Worm (Caenorhabditis elegans) whole organism, young adult: Measurements from ENCODE around the gene smr-1.

Experiments
- B0035.1 ChIP-seq: sonication (generic microtip); optimal IDR thresholded peaks from 2 replicates; lab custom pipeline; 2016; ENCODE audit warnings: missing genetic modification characterization, mild to moderate bottlenecking, missing compliant biosample characterization, missing genotype, missing genetic modification reagents
- B0336.3 ChIP-seq: fragments of 200-800 bp; sonication (Bioruptor generic); IDR thresholded peaks from 2 replicates; pipeline ENCODE4 v1.3.6; 2022; ENCODE audit warnings: missing genetic modification characterization, missing compliant biosample characterization
- C06A6.2 ChIP-seq: fragments of 200-800 bp; sonication (Bioruptor generic); conservative IDR thresholded peaks from 2 replicates; pipeline ENCODE4 v1.3.6; 2022; ENCODE audit warnings: missing genetic modification characterization, missing compliant biosample characterization
- F23B12.7 ChIP-seq: sonication (generic microtip); optimal IDR thresholded peaks from 2 replicates; lab custom pipeline; 2017; ENCODE audit warnings: missing genetic modification characterization, mild to moderate bottlenecking, missing compliant biosample characterization, antibody characterized with exemption, moderate library complexity; ENCODE audit not compliant: insufficient read depth
- F49E8.2 ChIP-seq: sonication (generic microtip); optimal IDR thresholded peaks from 3 replicates; lab custom pipeline; 2017; ENCODE audit warnings: missing genetic modification characterization, mild to moderate bottlenecking, missing compliant biosample characterization, antibody characterized with exemption, moderate library complexity; ENCODE audit not compliant: insufficient read depth
- F52B5.7 ChIP-seq: sonication (generic microtip); optimal IDR thresholded peaks from 2 replicates; lab custom pipeline; 2016; ENCODE audit warnings: mild to moderate bottlenecking, missing genetic modification characterization, missing compliant biosample characterization
- T07F8.4 ChIP-seq: sonication (generic microtip); optimal IDR thresholded peaks from 2 replicates; lab custom pipeline; 2016; ENCODE audit warnings: mild to moderate bottlenecking, missing genetic modification characterization, moderate library complexity, missing compliant biosample characterization
- Y53G8AR.9 ChIP-seq: fragments of 200-800 bp; sonication (Bioruptor generic); conservative IDR thresholded peaks from 2 replicates; pipeline ENCODE4 v1.3.6; 2022; ENCODE audit warnings: missing genetic modification reagents, missing genetic modification characterization, missing compliant biosample characterization
- athp-1 ChIP-seq: sonication (generic microtip); optimal IDR thresholded peaks from 2 replicates; lab custom pipeline; 2017; ENCODE audit warnings: mild to moderate bottlenecking, missing genetic modification characterization, missing compliant biosample characterization
- attf-3 ChIP-seq: fragments of 200-800 bp; sonication (Bioruptor generic); conservative IDR thresholded peaks from 2 replicates; pipeline ENCODE4 v1.3.6; 2022; ENCODE audit warnings: missing genetic modification reagents, missing genetic modification characterization, missing compliant biosample characterization
- attf-5 ChIP-seq: fragments of 200-800 bp; sonication (Bioruptor generic); optimal IDR thresholded peaks from 2 replicates; lab custom pipeline; 2018; ENCODE audit warnings: mild to moderate bottlenecking, missing genetic modification characterization, missing compliant biosample characterization
- attf-6 ChIP-seq: fragments of 200-800 bp; sonication (Bioruptor generic); IDR thresholded peaks from 2 replicates; pipeline ENCODE4 v1.3.6; 2022; ENCODE audit warnings: missing genetic modification reagents, missing genetic modification characterization, missing compliant biosample characterization
- bed-1 ChIP-seq: fragments of 200-800 bp; sonication (Bioruptor generic); IDR thresholded peaks from 2 replicates; pipeline ENCODE4 v1.3.6; 2022; ENCODE audit warnings: missing genetic modification reagents, missing genetic modification characterization, missing compliant biosample characterization
- bed-2 ChIP-seq: fragments of 200-800 bp; sonication (Bioruptor generic); IDR thresholded peaks from 2 replicates; pipeline ENCODE4 v1.3.6; 2022; ENCODE audit warnings: missing genetic modification reagents, missing genetic modification characterization, missing compliant biosample characterization
- ceh-40 ChIP-seq: fragments of 200-800 bp; sonication (Bioruptor generic); IDR thresholded peaks from 2 replicates; pipeline ENCODE4 v1.3.6; 2022; ENCODE audit warnings: missing genetic modification characterization, missing compliant biosample characterization
- ceh-79 ChIP-seq: sonication (generic microtip); optimal IDR thresholded peaks from 2 replicates; lab custom pipeline; 2017; ENCODE audit warnings: mild to moderate bottlenecking, missing genetic modification characterization, missing compliant biosample characterization
- ceh-91 ChIP-seq: fragments of 200-800 bp; sonication (Bioruptor generic); IDR thresholded peaks from 2 replicates; pipeline ENCODE4 v1.3.6; 2022; ENCODE audit warnings: missing genetic modification reagents, missing genetic modification characterization, missing compliant biosample characterization
- chd-7 ChIP-seq: sonication (generic microtip); optimal IDR thresholded peaks from 2 replicates; lab custom pipeline; 2016; ENCODE audit warnings: mild to moderate bottlenecking, missing genetic modification characterization, moderate library complexity, missing compliant biosample characterization
- dpff-1 ChIP-seq: sonication (generic microtip); optimal IDR thresholded peaks from 2 replicates; lab custom pipeline; 2017; ENCODE audit warnings: mild to moderate bottlenecking, missing genetic modification characterization, missing compliant biosample characterization
- efl-1 ChIP-seq: fragments of 150-350 bp; optimal IDR thresholded peaks from 2 replicates; lab custom pipeline; 2014; ENCODE audit warnings: missing biosample characterization, missing genetic modification reagents, missing genetic modification characterization
- egl-18 ChIP-seq: fragments of 200-800 bp; sonication (Bioruptor generic); IDR thresholded peaks from 2 replicates; pipeline ENCODE4 v1.3.6; 2022; ENCODE audit warnings: missing genetic modification reagents, missing genetic modification characterization, missing compliant biosample characterization
- egrh-3 ChIP-seq: fragments of 200-800 bp; sonication (Bioruptor generic); IDR thresholded peaks from 2 replicates; pipeline ENCODE4 v1.3.6; 2022; ENCODE audit warnings: missing genetic modification reagents, missing genetic modification characterization, missing compliant biosample characterization
- ets-4 ChIP-seq: fragments of 200-800 bp; sonication (Bioruptor generic); optimal IDR thresholded peaks from 2 replicates; lab custom pipeline; 2018; ENCODE audit warnings: mild to moderate bottlenecking, missing genetic modification characterization, missing compliant biosample characterization
- gei-17 ChIP-seq: fragments of 200-800 bp; sonication (Bioruptor generic); optimal IDR thresholded peaks from 2 replicates; lab custom pipeline; 2018; ENCODE audit warnings: mild to moderate bottlenecking, missing genetic modification characterization, missing compliant biosample characterization
- hmg-20 ChIP-seq: fragments of 200-800 bp; sonication (Bioruptor generic); IDR thresholded peaks from 2 replicates; pipeline ENCODE4 v1.3.6; 2022; ENCODE audit warnings: missing genetic modification reagents, missing genetic modification characterization, missing compliant biosample characterization
- let-526 ChIP-seq: fragments of 200-800 bp; sonication (Bioruptor generic); IDR thresholded peaks from 2 replicates; pipeline ENCODE4 v1.3.6; 2022; ENCODE audit warnings: missing genetic modification reagents, missing genetic modification characterization, missing compliant biosample characterization
- let-607 ChIP-seq, 2 experiments: fragments of 200-800 bp in 1 of 2; sonication (Bioruptor generic) in 1 of 2; sonication (generic microtip) in 1 of 2; optimal IDR thresholded peaks; 2 replicates each; lab custom pipeline; 2016 to 2018; ENCODE audit warnings: mild to moderate bottlenecking in 2 of 2, missing compliant biosample characterization in 2 of 2, missing genetic modification characterization in 2 of 2, moderate library complexity in 2 of 2, missing genotype in 1 of 2
- lsy-27 ChIP-seq: sonication (generic microtip); optimal IDR thresholded peaks from 2 replicates; lab custom pipeline; 2017; ENCODE audit warnings: missing genetic modification characterization, mild to moderate bottlenecking, missing compliant biosample characterization, antibody characterized with exemption, missing genotype, borderline replicate concordance; ENCODE audit not compliant: insufficient read depth
- mcd-1 ChIP-seq: fragments of 200-800 bp; sonication (Bioruptor generic); IDR thresholded peaks from 2 replicates; pipeline ENCODE4 v1.3.6; 2022; ENCODE audit warnings: missing genetic modification reagents, missing genetic modification characterization, missing compliant biosample characterization
- mxl-1 ChIP-seq: sonication (generic microtip); optimal IDR thresholded peaks from 2 replicates; lab custom pipeline; 2016; ENCODE audit warnings: missing genetic modification characterization, missing compliant biosample characterization
- nfya-1 ChIP-seq: sonication (generic microtip); optimal IDR thresholded peaks from 2 replicates; lab custom pipeline; 2017; ENCODE audit warnings: antibody characterized with exemption, missing compliant biosample characterization, missing genetic modification characterization, borderline replicate concordance; ENCODE audit not compliant: insufficient read depth
- nhr-27 ChIP-seq: fragments of 200-800 bp; sonication (Bioruptor generic); optimal IDR thresholded peaks from 2 replicates; lab custom pipeline; 2018; ENCODE audit warnings: mild to moderate bottlenecking, missing genetic modification characterization, moderate library complexity, missing compliant biosample characterization
- nhr-90 ChIP-seq: sonication (generic microtip); optimal IDR thresholded peaks from 2 replicates; lab custom pipeline; 2016; ENCODE audit warnings: missing genotype, mild to moderate bottlenecking, missing genetic modification characterization, missing compliant biosample characterization
- pbrm-1 ChIP-seq: fragments of 200-800 bp; sonication (Bioruptor generic); IDR thresholded peaks from 2 replicates; pipeline ENCODE4 v1.3.6; 2022; ENCODE audit warnings: missing genetic modification reagents, missing genetic modification characterization, missing compliant biosample characterization
- rec-8 ChIP-seq, 2 experiments: sonication (generic microtip); optimal IDR thresholded peaks; 2 replicates each; lab custom pipeline; 2016; ENCODE audit warnings: mild to moderate bottlenecking in 2 of 2, missing genetic modification characterization in 2 of 2, missing genetic modification reagents in 2 of 2, missing genotype in 2 of 2, missing biosample characterization in 1 of 2, missing compliant biosample characterization in 1 of 2, moderate library complexity in 1 of 2
- repo-1 ChIP-seq: sonication (generic microtip); optimal IDR thresholded peaks from 2 replicates; lab custom pipeline; 2017; ENCODE audit warnings: mild to moderate bottlenecking, missing genetic modification characterization, missing compliant biosample characterization
- sdz-38 ChIP-seq: sonication (generic microtip); optimal IDR thresholded peaks from 2 replicates; lab custom pipeline; 2016; ENCODE audit warnings: missing genotype, missing genetic modification characterization, missing compliant biosample characterization
- sea-2 ChIP-seq: fragments of 200-800 bp; sonication (Bioruptor generic); IDR thresholded peaks from 2 replicates; pipeline ENCODE4 v1.3.6; 2022; ENCODE audit warnings: missing genetic modification characterization, missing compliant biosample characterization
- snpc-1.1 ChIP-seq: sonication (generic microtip); optimal IDR thresholded peaks from 2 replicates; lab custom pipeline; 2017; ENCODE audit warnings: missing genetic modification characterization, mild to moderate bottlenecking, missing compliant biosample characterization, antibody characterized with exemption, moderate library complexity, missing genotype, missing genetic modification reagents; ENCODE audit not compliant: insufficient read depth
- snpc-1.3 ChIP-seq: sonication (generic microtip); optimal IDR thresholded peaks from 2 replicates; lab custom pipeline; 2017; ENCODE audit warnings: missing genetic modification characterization, mild to moderate bottlenecking, missing compliant biosample characterization, antibody characterized with exemption, moderate library complexity, missing genotype, missing genetic modification reagents; ENCODE audit not compliant: insufficient read depth
- somi-1 ChIP-seq: fragments of 200-800 bp; sonication (Bioruptor generic); optimal IDR thresholded peaks from 2 replicates; lab custom pipeline; 2018; ENCODE audit warnings: mild to moderate bottlenecking, missing genetic modification characterization, missing compliant biosample characterization
- sptf-2 ChIP-seq: fragments of 200-800 bp; sonication (Bioruptor generic); optimal IDR thresholded peaks from 2 replicates; lab custom pipeline; 2018; ENCODE audit warnings: mild to moderate bottlenecking, missing genetic modification characterization, missing compliant biosample characterization
- unc-130 ChIP-seq: sonication (generic microtip); optimal IDR thresholded peaks from 2 replicates; lab custom pipeline; 2016; ENCODE audit warnings: missing genetic modification reagents, missing genetic modification characterization, missing compliant biosample characterization
- unc-62 ChIP-seq: fragments of 150-350 bp; optimal IDR thresholded peaks from 2 replicates; lab custom pipeline; 2014; ENCODE audit warnings: missing biosample characterization, missing genetic modification reagents, missing genetic modification characterization
- zfh-2 ChIP-seq: fragments of 200-800 bp; sonication (Bioruptor generic); conservative IDR thresholded peaks from 2 replicates; pipeline ENCODE4 v1.3.6; 2022; ENCODE audit warnings: missing genetic modification reagents, missing genetic modification characterization, missing compliant biosample characterization
- ztf-22 ChIP-seq: fragments of 200-800 bp; sonication (Bioruptor generic); optimal IDR thresholded peaks from 2 replicates; lab custom pipeline; 2018; ENCODE audit warnings: mild to moderate bottlenecking, missing genetic modification characterization, moderate library complexity, missing compliant biosample characterization
- ztf-28 ChIP-seq: fragments of 200-800 bp; sonication (Bioruptor generic); IDR thresholded peaks from 2 replicates; pipeline ENCODE4 v1.3.6; 2022; ENCODE audit warnings: missing genetic modification reagents, missing genetic modification characterization, missing compliant biosample characterization

Gene smr-1

DNA sequence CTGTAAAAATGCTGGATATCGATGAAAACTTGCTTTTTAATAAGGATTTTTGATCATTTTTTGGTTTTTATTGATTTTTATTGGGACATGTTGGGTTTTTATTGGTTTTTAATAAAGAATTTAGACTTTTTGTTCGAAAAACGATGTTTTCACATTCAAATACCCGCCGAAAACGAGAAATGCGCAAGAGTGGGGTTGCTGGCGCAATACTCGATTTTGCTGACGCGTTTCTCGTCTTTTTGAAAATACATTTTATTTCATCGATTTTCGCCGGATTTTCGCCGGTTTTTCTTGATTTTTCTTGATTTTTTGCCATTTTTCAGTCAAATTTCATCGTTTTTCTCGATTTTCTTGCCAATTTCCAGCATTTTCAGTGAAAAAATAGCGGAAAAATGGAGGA lies at the start of gene smr-1:
TSS of gene smr-1 (plus strand) at position 375 of the 400 bp plus-strand sequence.
- TF ChIP-seq Y53G8AR.9 = peak; percentile 94
- TF ChIP-seq ceh-91 (GFP tag; lab: Robert Waterston, UW) = no peak
- TF ChIP-seq rec-8 (tag; optimal IDR thresholded peaks at IDR 0.05; lab: Kevin White, UChicago) = no peak
- TF ChIP-seq unc-130 (GFP tag; lab: Kevin White, UChicago) = no peak
- no peak for TF ChIP-seq bed-2 (GFP tag; lab: Robert Waterston, UW)
- no peak for TF ChIP-seq ets-4 (GFP tag; lab: Kevin White, UChicago)
- no peak for TF ChIP-seq T07F8.4 (tag; lab: Kevin White, UChicago)
- TF ChIP-seq F23B12.7 (tag; lab: Kevin White, UChicago) = peak; percentile 42
- peak; percentile 85 for TF ChIP-seq B0336.3 (GFP tag; lab: Robert Waterston, UW)
- TF ChIP-seq C06A6.2 = 0 out of 2 replicates have a peak, but pooled peaks have one; percentile 19
- TF ChIP-seq nfya-1 = no peak
- TF ChIP-seq nhr-27 (tag; lab: Kevin White, UChicago) = no peak
- TF ChIP-seq repo-1 (tag; lab: Kevin White, UChicago) = peak; percentile 84
- no peak for TF ChIP-seq snpc-1.1 (tag; lab: Kevin White, UChicago)
- TF ChIP-seq zfh-2 (GFP tag; lab: Robert Waterston, UW) = no peak
- TF ChIP-seq dpff-1 (tag; lab: Kevin White, UChicago) = no peak
- no peak for TF ChIP-seq sea-2 (GFP tag; lab: Robert Waterston, UW)
- peak; percentile 88 for TF ChIP-seq efl-1 (GFP tag; lab: Kevin White, UChicago)
- peak; percentile 71; the same call in 1 of the 2 replicates for TF ChIP-seq hmg-20 (GFP tag; lab: Robert Waterston, UW)
- TF ChIP-seq mcd-1 = peak; percentile 92
- TF ChIP-seq attf-5 (GFP tag; lab: Kevin White, UChicago) = peak; percentile 87
- TF ChIP-seq nhr-90 (tag; lab: Kevin White, UChicago) = no peak
- no peak for TF ChIP-seq somi-1
- no peak for TF ChIP-seq attf-6
- TF ChIP-seq sptf-2 (GFP tag; lab: Kevin White, UChicago) = no peak
- no peak for TF ChIP-seq let-607 (tag; optimal IDR thresholded peaks at IDR 0.05; lab: Kevin White, UChicago)
- TF ChIP-seq ceh-40 (GFP tag; lab: Robert Waterston, UW) = no peak
- TF ChIP-seq snpc-1.3 (tag; lab: Kevin White, UChicago) = no peak
- no peak for TF ChIP-seq F52B5.7 (tag; lab: Kevin White, UChicago)
- no peak for TF ChIP-seq sdz-38 (tag; lab: Kevin White, UChicago)
- peak; percentile 39 for TF ChIP-seq athp-1 (tag; lab: Kevin White, UChicago)
- peak; percentile 49 for TF ChIP-seq F49E8.2 (tag; lab: Kevin White, UChicago)
- TF ChIP-seq ztf-28 (GFP tag; lab: Robert Waterston, UW) = no peak
- no peak for TF ChIP-seq ztf-22 (GFP tag; lab: Kevin White, UChicago)
- TF ChIP-seq attf-3 (GFP tag; lab: Robert Waterston, UW) = peak; percentile 43; the same call in 1 of the 2 replicates
- TF ChIP-seq B0035.1 (tag; lab: Kevin White, UChicago) = peak; percentile 25
- no peak for TF ChIP-seq let-526 (GFP tag; lab: Robert Waterston, UW)
- TF ChIP-seq chd-7 (tag; lab: Kevin White, UChicago) = peak; percentile 38
- TF ChIP-seq unc-62 (GFP tag; lab: Kevin White, UChicago) = no peak
- no peak for TF ChIP-seq egrh-3 (GFP tag; lab: Robert Waterston, UW)
- peak; percentile 66 for TF ChIP-seq gei-17 (GFP tag; lab: Kevin White, UChicago)
- no peak for TF ChIP-seq ceh-79
- no peak for TF ChIP-seq bed-1 (GFP tag; lab: Robert Waterston, UW)
- TF ChIP-seq mxl-1 (tag; lab: Kevin White, UChicago) = no peak
- no peak for TF ChIP-seq lsy-27 (tag; lab: Kevin White, UChicago)
- peak; percentile 82 for TF ChIP-seq pbrm-1 (GFP tag; lab: Robert Waterston, UW)
- no peak for TF ChIP-seq egl-18
